Worm (Caenorhabditis elegans) whole organism, late embryonic: Measurements from ENCODE around the gene col-149.

Experiments used
- C08G9.2 ChIP-seq: sonication (generic microtip); optimal IDR thresholded peaks from 2 replicates; lab custom pipeline; 2016; ENCODE audit warnings: mild to moderate bottlenecking, missing genetic modification characterization, moderate library complexity, missing compliant biosample characterization
- F13H6.1 ChIP-seq: sonication (generic microtip); optimal IDR thresholded peaks from 2 replicates; lab custom pipeline; 2016; ENCODE audit warnings: missing genetic modification characterization, missing compliant biosample characterization
- K02D7.2 ChIP-seq: sonication (generic microtip); optimal IDR thresholded peaks from 2 replicates; lab custom pipeline; 2017; ENCODE audit warnings: mild to moderate bottlenecking, missing genetic modification characterization, missing compliant biosample characterization
- T23F11.4 ChIP-seq: fragments of 200-800 bp; sonication (Bioruptor generic); optimal IDR thresholded peaks from 2 replicates; lab custom pipeline; 2018; ENCODE audit warnings: mild to moderate bottlenecking, missing genetic modification characterization, missing compliant biosample characterization
- ama-1 ChIP-seq: fragments of 150-350 bp; optimal IDR thresholded peaks from 2 replicates; lab custom pipeline; 2014
- ceh-18 ChIP-seq: sonication (generic microtip); optimal IDR thresholded peaks from 2 replicates; lab custom pipeline; 2016; ENCODE audit warnings: missing genetic modification characterization, missing compliant biosample characterization
- ceh-30 ChIP-seq: fragments of 150-350 bp; optimal IDR thresholded peaks from 2 replicates; lab custom pipeline; 2014; ENCODE audit warnings: missing biosample characterization, missing genetic modification characterization
- ceh-31 ChIP-seq: sonication (generic microtip); optimal IDR thresholded peaks from 2 replicates; lab custom pipeline; 2016; ENCODE audit warnings: missing genetic modification characterization, missing compliant biosample characterization
- ceh-34 ChIP-seq: sonication (generic microtip); optimal IDR thresholded peaks from 2 replicates; lab custom pipeline; 2016; ENCODE audit warnings: mild to moderate bottlenecking, missing genetic modification characterization, missing compliant biosample characterization
- ceh-45 ChIP-seq: fragments of 200-800 bp; sonication (Bioruptor generic); IDR thresholded peaks from 2 replicates; pipeline ENCODE4 v1.3.6; 2022; ENCODE audit warnings: missing genetic modification reagents, missing genetic modification characterization, missing compliant biosample characterization
- ceh-48 ChIP-seq: sonication (generic microtip); optimal IDR thresholded peaks from 2 replicates; lab custom pipeline; 2016; ENCODE audit warnings: missing genetic modification characterization, inconsistent platforms, missing compliant biosample characterization
- ceh-6 ChIP-seq: fragments of 200-800 bp; sonication (Bioruptor generic); optimal IDR thresholded peaks from 2 replicates; lab custom pipeline; 2018; ENCODE audit warnings: mild to moderate bottlenecking, missing genetic modification characterization, missing compliant biosample characterization
- che-1 ChIP-seq: sonication (generic microtip); optimal IDR thresholded peaks from 2 replicates; lab custom pipeline; 2016; ENCODE audit warnings: mild to moderate bottlenecking, missing genetic modification characterization, missing compliant biosample characterization
- dve-1 ChIP-seq: sonication (generic microtip); optimal IDR thresholded peaks from 2 replicates; lab custom pipeline; 2017; ENCODE audit warnings: antibody characterized with exemption, mild to moderate bottlenecking, missing genetic modification characterization, missing compliant biosample characterization
- elt-4 ChIP-seq: sonication (generic microtip); optimal IDR thresholded peaks from 2 replicates; lab custom pipeline; 2016; ENCODE audit warnings: missing genetic modification characterization, missing compliant biosample characterization
- eyg-1 ChIP-seq: sonication (generic microtip); optimal IDR thresholded peaks from 2 replicates; lab custom pipeline; 2016; ENCODE audit warnings: missing genotype, missing genetic modification characterization, missing compliant biosample characterization
- gmeb-2 ChIP-seq: sonication (generic microtip); optimal IDR thresholded peaks from 2 replicates; lab custom pipeline; 2016; ENCODE audit warnings: missing genetic modification characterization, inconsistent platforms, missing compliant biosample characterization
- hlh-13 ChIP-seq: fragments of 200-800 bp; sonication (Bioruptor generic); optimal IDR thresholded peaks from 2 replicates; lab custom pipeline; 2018; ENCODE audit warnings: mild to moderate bottlenecking, missing genetic modification characterization, missing compliant biosample characterization
- hlh-15 ChIP-seq: sonication (generic microtip); optimal IDR thresholded peaks from 2 replicates; lab custom pipeline; 2016; ENCODE audit warnings: missing genetic modification characterization, missing compliant biosample characterization
- hlh-6 ChIP-seq: sonication (generic microtip); optimal IDR thresholded peaks from 2 replicates; lab custom pipeline; 2016; ENCODE audit warnings: missing genotype, missing genetic modification characterization, missing compliant biosample characterization
- hlh-8 ChIP-seq: sonication (generic microtip); optimal IDR thresholded peaks from 2 replicates; lab custom pipeline; 2016; ENCODE audit warnings: missing genotype, missing genetic modification characterization, missing compliant biosample characterization
- lim-6 ChIP-seq: sonication (generic microtip); optimal IDR thresholded peaks from 2 replicates; lab custom pipeline; 2016; ENCODE audit warnings: missing genetic modification characterization, missing compliant biosample characterization
- madf-2 ChIP-seq: sonication (generic microtip); optimal IDR thresholded peaks from 2 replicates; lab custom pipeline; 2017; ENCODE audit warnings: missing genetic modification characterization, missing compliant biosample characterization
- mec-3 ChIP-seq: sonication (generic microtip); optimal IDR thresholded peaks from 2 replicates; lab custom pipeline; 2016; ENCODE audit warnings: borderline replicate concordance, missing genetic modification characterization, missing compliant biosample characterization
- nhr-232 ChIP-seq: sonication (generic microtip); optimal IDR thresholded peaks from 2 replicates; lab custom pipeline; 2016; ENCODE audit warnings: missing genetic modification characterization, missing compliant biosample characterization
- pag-3 ChIP-seq: sonication (generic microtip); optimal IDR thresholded peaks from 2 replicates; lab custom pipeline; 2016; ENCODE audit warnings: missing compliant biosample characterization, missing genetic modification characterization, borderline replicate concordance
- pat-9 ChIP-seq: fragments of 200-800 bp; sonication (Bioruptor generic); optimal IDR thresholded peaks from 2 replicates; lab custom pipeline; 2018; ENCODE audit warnings: mild to moderate bottlenecking, missing genetic modification characterization, moderate library complexity, missing compliant biosample characterization
- pax-1 ChIP-seq: fragments of 150-350 bp; optimal IDR thresholded peaks from 2 replicates; lab custom pipeline; 2014; ENCODE audit warnings: missing biosample characterization, missing genetic modification characterization
- pqm-1 ChIP-seq: sonication (generic microtip); optimal IDR thresholded peaks from 2 replicates; lab custom pipeline; 2016; ENCODE audit warnings: missing genetic modification characterization, missing compliant biosample characterization
- sdc-2 ChIP-seq: sonication (generic microtip); optimal IDR thresholded peaks from 2 replicates; lab custom pipeline; 2016; ENCODE audit warnings: missing genotype, missing genetic modification characterization, missing compliant biosample characterization
- sox-2 ChIP-seq: fragments of 200-800 bp; sonication (Bioruptor generic); IDR thresholded peaks from 2 replicates; pipeline ENCODE4 v1.3.6; 2022; ENCODE audit warnings: missing genetic modification reagents, missing genetic modification characterization, missing compliant biosample characterization
- sox-4 ChIP-seq: sonication (generic microtip); optimal IDR thresholded peaks from 2 replicates; lab custom pipeline; 2017; ENCODE audit warnings: mild to moderate bottlenecking, missing genetic modification characterization, inconsistent platforms, missing compliant biosample characterization
- syd-9 ChIP-seq: sonication (generic microtip); optimal IDR thresholded peaks from 2 replicates; lab custom pipeline; 2016; ENCODE audit warnings: mild to moderate bottlenecking, missing genetic modification characterization, moderate library complexity, missing compliant biosample characterization
- tbx-2 ChIP-seq: sonication (generic microtip); optimal IDR thresholded peaks from 2 replicates; lab custom pipeline; 2016; ENCODE audit warnings: missing genetic modification characterization, missing compliant biosample characterization
- ttx-3 ChIP-seq: sonication (generic microtip); optimal IDR thresholded peaks from 2 replicates; lab custom pipeline; 2016; ENCODE audit warnings: missing genetic modification reagents, missing genetic modification characterization, missing compliant biosample characterization
- unc-55 ChIP-seq: sonication (generic microtip); optimal IDR thresholded peaks from 2 replicates; lab custom pipeline; 2017; ENCODE audit warnings: missing biosample characterization, missing genetic modification reagents, missing genetic modification characterization
- zip-5 ChIP-seq: sonication (generic microtip); optimal IDR thresholded peaks from 2 replicates; lab custom pipeline; 2016; ENCODE audit warnings: missing genetic modification characterization, missing compliant biosample characterization

Gene col-149

DNA sequence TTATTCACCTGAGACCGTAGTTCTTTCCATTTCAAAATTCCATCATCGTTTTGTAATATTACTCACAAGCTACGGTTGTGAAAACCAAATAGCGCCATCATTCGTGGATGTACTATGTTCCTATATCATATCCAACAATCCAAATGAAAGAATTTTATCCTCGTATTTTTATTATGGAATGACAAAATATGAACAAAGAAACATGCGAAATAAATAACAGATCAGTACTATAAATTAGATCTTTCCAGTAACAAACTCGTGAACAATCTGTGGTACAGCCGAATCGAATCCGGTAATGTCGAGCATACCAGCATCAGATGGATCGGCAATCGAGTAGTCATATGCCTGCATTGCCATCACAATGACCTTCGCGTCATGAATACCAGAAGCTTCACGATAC, 40.0 kb downstream of the col-149 start:
- no peak for TF ChIP-seq tbx-2 (tag; lab: Kevin White, UChicago)
- TF ChIP-seq hlh-6 (tag; lab: Kevin White, UChicago) = no peak
- no peak for TF ChIP-seq hlh-13
- TF ChIP-seq sox-4 = no peak
- TF ChIP-seq ceh-6 (GFP tag; lab: Kevin White, UChicago) = no peak
- no peak for TF ChIP-seq sdc-2
- TF ChIP-seq K02D7.2 = no peak
- no peak for TF ChIP-seq unc-55 (GFP tag; lab: Kevin White, UChicago)
- no peak for TF ChIP-seq dve-1 (tag; lab: Kevin White, UChicago)
- TF ChIP-seq ceh-45 = no peak

DNA sequence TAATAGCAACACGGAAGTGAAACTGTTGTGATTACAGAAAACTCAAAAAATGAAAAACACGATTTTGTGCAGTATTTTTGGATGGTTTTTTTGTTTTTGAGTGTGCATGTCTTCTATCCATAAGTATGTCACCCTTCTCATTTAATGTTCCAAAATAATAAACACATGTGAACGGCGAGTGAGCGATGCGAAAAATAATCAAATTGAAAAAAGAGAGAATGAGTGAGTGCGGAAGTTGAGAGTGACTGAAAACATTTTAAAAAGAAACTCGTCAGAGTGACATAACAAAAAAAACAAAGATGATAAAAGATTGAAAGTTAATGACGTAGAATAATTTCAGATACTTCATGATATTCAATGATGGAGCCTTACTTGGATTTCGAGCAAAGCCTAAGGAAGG, 43.2 kb downstream of the col-149 start:
- TF ChIP-seq sox-4 (no peak), F13H6.1 (tag; lab: Kevin White, UChicago) (no peak), mec-3 (tag; lab: Kevin White, UChicago) (no peak), T23F11.4 (GFP tag; lab: Kevin White, UChicago) (no peak), lim-6 (no peak), pag-3 (no peak)

DNA sequence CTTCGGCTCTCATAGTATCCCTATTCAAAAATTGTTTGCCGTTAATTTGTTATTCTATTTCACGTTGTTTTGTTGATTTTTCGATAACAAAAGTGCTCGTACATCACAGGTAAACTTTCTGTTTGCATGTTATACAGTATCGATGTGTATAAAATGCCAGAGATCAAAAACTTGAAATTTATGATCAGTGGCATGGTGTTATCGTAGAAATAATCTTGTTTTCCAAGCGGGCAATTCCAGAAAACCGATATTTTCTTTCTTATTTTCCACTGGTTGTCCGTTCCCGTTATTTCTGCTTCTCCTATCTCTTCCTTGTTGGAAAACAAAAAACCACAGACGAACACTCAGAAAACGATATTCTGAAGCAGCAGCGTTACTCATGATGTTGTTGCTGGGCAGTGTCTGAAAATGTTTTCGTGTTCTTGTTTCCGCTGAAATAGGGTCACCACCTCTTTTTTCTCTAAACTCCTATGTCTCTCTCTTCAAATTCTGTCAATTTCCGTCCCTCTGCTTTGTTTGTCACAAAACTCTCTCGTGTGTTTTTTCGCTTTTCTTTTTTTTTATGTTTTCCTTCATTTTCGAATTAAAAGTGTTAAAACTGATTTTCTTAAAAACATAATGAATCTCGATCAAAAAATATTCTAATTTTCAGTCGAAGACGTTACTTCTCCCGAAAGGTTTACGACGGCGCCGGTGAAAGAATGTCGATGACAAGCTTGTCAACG, 44.3 kb downstream of the col-149 start, which contains the start of gene akt-1:
Gene akt-1, plus strand, starts transcription at position 651 of the 725 bp plus-strand sequence.
- no peak for TF ChIP-seq gmeb-2 (tag; lab: Kevin White, UChicago)
- TF ChIP-seq ceh-31 = no peak
- no peak for TF ChIP-seq nhr-232 (tag; lab: Kevin White, UChicago)
- TF ChIP-seq pax-1 (tag; lab: Kevin White, UChicago) = no peak
- TF ChIP-seq madf-2 (tag; lab: Kevin White, UChicago) = no peak
- TF ChIP-seq C08G9.2 (tag; lab: Kevin White, UChicago) = no peak
- no peak for TF ChIP-seq ceh-34 (tag; lab: Kevin White, UChicago)
- no peak for TF ChIP-seq ceh-18 (tag; lab: Kevin White, UChicago)
- no peak for TF ChIP-seq sox-2
- TF ChIP-seq ceh-30 (tag; lab: Kevin White, UChicago) = no peak
- no peak for TF ChIP-seq zip-5 (tag; lab: Kevin White, UChicago)
- no peak for TF ChIP-seq hlh-8 (tag; lab: Kevin White, UChicago)

DNA sequence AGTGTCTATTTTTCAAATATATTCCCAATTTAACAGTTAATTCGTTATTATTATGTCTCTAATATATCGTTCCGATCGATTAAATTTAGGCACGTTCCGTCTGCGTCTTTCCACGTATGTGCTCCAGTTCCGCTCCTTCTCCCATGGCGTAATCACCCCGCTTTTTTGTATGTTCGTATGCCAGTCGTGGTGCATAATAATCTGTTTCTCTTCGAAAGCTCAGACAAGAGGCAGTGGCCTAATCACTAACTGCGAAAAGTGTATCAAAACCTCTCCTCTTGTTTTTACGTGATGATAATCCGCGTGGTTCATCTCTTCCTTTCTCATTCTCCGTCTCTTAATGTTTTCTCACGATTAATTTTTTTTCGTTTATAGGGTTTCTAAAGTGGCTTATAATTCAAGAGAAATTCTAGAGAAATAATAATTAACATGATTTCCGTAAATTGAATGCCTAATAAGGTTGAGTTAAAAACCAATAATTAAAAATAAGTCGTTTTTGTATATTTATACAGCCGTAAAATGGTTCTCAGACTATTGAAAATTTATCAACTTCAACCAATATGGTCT, 44.9 kb downstream of the col-149 start:
- TF ChIP-seq syd-9 (no peak), hlh-13 (no peak), che-1 (tag; lab: Kevin White, UChicago) (no peak), mec-3 (tag; lab: Kevin White, UChicago) (no peak), pat-9 (tag; lab: Kevin White, UChicago) (no peak), hlh-15 (no peak), ceh-30 (tag; lab: Kevin White, UChicago) (no peak), eyg-1 (tag; lab: Kevin White, UChicago) (no peak), pqm-1 (tag; lab: Kevin White, UChicago) (no peak), ceh-31 (no peak), sox-4 (no peak)
- TF ChIP-seq, all 69 proteins: peak for 0

DNA sequence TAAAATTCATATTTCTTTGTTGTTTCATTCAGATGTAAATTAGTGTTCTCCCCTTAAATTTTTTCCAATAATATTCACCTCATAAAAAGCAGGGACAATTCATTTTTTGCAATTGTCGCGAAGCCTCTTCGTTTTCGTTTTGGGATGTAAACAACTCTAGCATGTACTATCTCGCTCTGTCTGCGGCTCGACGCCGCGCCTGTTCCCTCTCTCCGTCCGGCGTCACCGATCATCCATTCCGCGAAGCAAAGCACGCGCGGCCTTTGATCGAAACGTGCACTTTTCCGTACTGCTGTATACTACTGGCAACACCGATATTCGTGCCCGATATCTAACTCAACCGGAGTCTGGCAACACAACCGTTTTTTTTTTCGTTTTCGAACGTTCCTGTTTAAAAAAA, 45.7 kb downstream of the col-149 start:
- TF ChIP-seq ceh-48 (tag; lab: Kevin White, UChicago) = no peak
- no peak for TF ChIP-seq elt-4
- TF ChIP-seq sox-2 = no peak
- no peak for TF ChIP-seq sdc-2
- TF ChIP-seq T23F11.4 (GFP tag; lab: Kevin White, UChicago) = no peak
- no peak for TF ChIP-seq ttx-3 (tag; lab: Kevin White, UChicago)
- TF ChIP-seq ama-1 = no peak
- TF ChIP-seq zip-5 (tag; lab: Kevin White, UChicago) = no peak
- no peak for TF ChIP-seq syd-9
